Fruit fly (Drosophila melanogaster) S2 (cell line): ENCODE results near the gene CG8117.

Experiments
- CG8478 ChIP-seq: fragments of >200 bp; optimal IDR thresholded peaks from 2 replicates; lab custom pipeline; 2018
- CTCF ChIP-seq, 2 experiments: fragments of >200 bp; optimal IDR thresholded peaks; 2 replicates each; lab custom pipeline; 2018

The CG8117 gene

dm6 chrX:15620439-15621227, 23.4 kb upstream of the CG8117 start:
- TF ChIP-seq CG8478 (lab: Kevin White, UChicago) (no peak), CTCF (optimal IDR thresholded peaks at IDR 0.05; lab: Kevin White, UChicago) (no peak)

- TF ChIP-seq CG8478 (lab: Kevin White, UChicago) (no peak), CTCF (optimal IDR thresholded peaks at IDR 0.05; lab: Kevin White, UChicago) (no peak)
These were observed 21.0 kb upstream of the CG8117 start for dm6 chrX:15622970-15623402.

- TF ChIP-seq CTCF (optimal IDR thresholded peaks at IDR 0.05; lab: Kevin White, UChicago) (no peak), CG8478 (lab: Kevin White, UChicago) (no peak)
These were observed 20.2 kb upstream of the CG8117 start for dm6 chrX:15623809-15624208.

dm6 chrX:15626279-15626678, 17.7 kb upstream of the CG8117 start:
- no peak for TF ChIP-seq CTCF (optimal IDR thresholded peaks at IDR 0.05; lab: Kevin White, UChicago)
- no peak for TF ChIP-seq CG8478 (lab: Kevin White, UChicago)

DNA sequence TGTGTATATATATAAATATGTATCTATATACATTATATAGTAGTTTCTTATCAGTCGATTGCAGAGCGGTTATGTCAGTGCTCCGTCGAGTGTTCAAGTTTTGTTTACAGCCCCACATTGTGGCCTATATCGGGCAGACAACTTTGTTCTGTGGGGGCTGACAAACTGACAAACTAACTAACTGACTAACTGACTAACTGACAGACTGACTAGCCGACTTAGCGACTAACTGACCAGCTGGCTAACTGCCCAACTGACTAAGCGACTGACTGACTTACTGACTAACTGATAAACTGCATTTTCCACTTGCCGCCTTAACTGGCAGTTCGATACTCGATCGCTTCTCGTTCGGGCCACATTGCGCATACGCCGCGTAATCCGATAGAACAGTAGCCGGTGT, 14.1 kb upstream of the CG8117 start:
- TF ChIP-seq CG8478 (lab: Kevin White, UChicago), result no peak
- no peak for TF ChIP-seq CTCF (optimal IDR thresholded peaks at IDR 0.05; lab: Kevin White, UChicago)

dm6 chrX:15630815-15631214, 13.2 kb upstream of the CG8117 start:
- TF ChIP-seq CG8478 (lab: Kevin White, UChicago) (no peak), CTCF (optimal IDR thresholded peaks at IDR 0.05; lab: Kevin White, UChicago) (no peak)

DNA sequence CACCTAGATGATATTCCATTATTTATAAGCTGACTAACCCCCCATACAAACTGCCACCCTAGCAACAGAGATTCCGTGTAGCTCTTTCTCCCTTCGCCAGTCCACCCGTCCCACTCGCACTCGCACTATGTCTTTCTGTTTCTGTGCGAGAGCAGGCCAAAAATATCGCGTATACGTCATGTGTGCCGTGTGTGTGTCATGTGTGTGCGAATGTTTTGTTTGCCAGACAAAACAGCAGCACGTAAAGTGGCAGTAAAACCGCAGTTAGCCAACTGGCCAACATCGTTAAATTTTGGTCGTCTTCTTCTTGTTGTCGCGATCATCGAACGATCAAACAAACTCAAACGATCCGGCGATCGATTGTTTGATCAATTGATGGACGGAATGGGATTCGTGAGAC, 12.6 kb upstream of the CG8117 start:
- TF ChIP-seq CG8478 (lab: Kevin White, UChicago) (no peak), CTCF (optimal IDR thresholded peaks at IDR 0.05; lab: Kevin White, UChicago) (no peak)

dm6 chrX:15632669-15633068, 11.4 kb upstream of the CG8117 start:
- no peak for TF ChIP-seq CTCF (optimal IDR thresholded peaks at IDR 0.05; lab: Kevin White, UChicago)
- TF ChIP-seq CG8478 (lab: Kevin White, UChicago), result no peak

dm6 chrX:15633313-15633727, 10.7 kb upstream of the CG8117 start, which contains the start of gene sog:
sog (minus strand) TSS chrX:15633434.
- TF ChIP-seq CG8478 (lab: Kevin White, UChicago) (no peak), CTCF (optimal IDR thresholded peaks at IDR 0.05; lab: Kevin White, UChicago) (no peak)

DNA sequence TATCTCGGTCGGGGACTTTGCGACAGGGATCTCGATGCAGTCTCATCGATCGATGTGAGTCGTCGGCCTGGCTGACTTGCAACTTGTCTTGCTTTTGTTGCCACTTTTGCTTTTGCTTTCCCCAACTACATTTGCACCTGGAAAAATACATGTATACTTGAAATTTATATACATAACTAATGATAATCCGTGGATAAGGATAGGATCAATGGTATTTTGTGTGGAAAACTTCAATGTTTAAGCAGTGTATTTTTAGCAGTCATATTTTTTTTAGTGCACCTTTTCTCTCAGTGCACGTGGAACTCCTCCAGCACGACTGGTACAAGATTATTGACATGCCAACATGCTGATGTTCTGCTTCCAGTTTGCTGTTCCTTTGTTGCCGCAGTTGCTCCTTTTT, 5.0 kb upstream of the CG8117 start:
- no peak for TF ChIP-seq CTCF (optimal IDR thresholded peaks at IDR 0.05; lab: Kevin White, UChicago)
- no peak for TF ChIP-seq CG8478 (lab: Kevin White, UChicago)

DNA sequence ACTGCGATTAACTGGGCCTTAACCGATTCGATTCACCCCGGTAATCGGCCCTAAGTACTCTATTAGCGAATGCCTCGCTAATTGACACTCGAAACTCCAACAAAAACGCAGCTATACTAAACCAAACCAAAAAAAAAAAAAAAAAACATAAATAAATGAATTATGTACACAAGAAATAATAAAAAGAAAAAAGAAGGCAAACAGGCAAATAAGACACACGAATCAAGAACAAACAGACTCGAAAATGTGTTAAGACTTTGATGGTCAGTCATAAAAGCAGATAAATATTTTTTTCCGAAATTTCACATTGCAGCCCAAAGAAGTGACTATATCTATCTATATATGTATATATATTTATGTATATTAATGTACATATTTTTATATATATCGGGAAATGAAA, 4.1 kb upstream of the CG8117 start:
- TF ChIP-seq CTCF (optimal IDR thresholded peaks at IDR 0.05; lab: Kevin White, UChicago) (no peak), CG8478 (lab: Kevin White, UChicago) (no peak)

- TF ChIP-seq CTCF (optimal IDR thresholded peaks at IDR 0.05; lab: Kevin White, UChicago), result no peak
- TF ChIP-seq CG8478 (lab: Kevin White, UChicago), result no peak
These were observed 2.0 kb upstream of the CG8117 start for dm6 chrX:15642056-15642455.

DNA sequence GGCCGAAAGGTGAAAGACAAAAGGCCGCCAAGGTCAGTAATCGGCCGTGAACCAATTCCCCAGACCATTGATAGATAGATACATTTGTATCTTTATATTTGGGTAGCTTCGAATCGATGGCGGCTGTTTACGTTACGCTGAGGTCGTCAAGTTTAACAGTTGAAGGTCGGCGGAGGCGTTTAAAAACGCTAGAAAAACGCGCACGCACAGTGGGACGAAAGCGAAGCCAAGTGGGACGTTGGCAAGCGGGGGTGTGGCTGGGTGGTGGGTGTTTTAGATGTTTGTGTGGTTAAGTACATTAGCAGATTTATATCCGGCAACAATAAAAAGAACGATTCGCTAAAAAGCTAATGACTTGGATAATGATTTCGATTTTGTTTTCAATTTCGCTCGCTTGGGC, 812 bp upstream of the CG8117 start:
- TF ChIP-seq CTCF (optimal IDR thresholded peaks at IDR 0.05; lab: Kevin White, UChicago) (no peak), CG8478 (lab: Kevin White, UChicago) (no peak)

DNA sequence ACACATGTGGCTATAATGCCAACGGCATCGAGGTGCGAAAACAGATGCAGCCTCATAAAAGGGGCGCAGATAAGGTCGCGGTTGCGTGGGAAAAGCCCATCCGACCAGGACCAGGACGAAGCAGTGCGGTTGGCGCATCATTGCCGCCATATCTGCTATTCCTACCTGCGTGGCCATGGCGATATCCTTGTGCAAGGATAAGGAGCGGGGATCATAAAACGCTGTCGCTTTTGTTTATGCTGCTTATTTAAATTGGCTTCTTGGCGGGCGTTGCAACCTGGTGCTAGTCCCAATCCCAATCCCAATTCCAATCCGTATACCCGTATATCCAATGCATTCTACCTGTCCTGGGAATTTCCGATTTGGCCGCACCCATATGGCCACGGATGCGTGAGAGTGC, 2.8 kb downstream of the CG8117 start:
- no peak for TF ChIP-seq CG8478 (lab: Kevin White, UChicago)
- no peak for TF ChIP-seq CTCF (optimal IDR thresholded peaks at IDR 0.05; lab: Kevin White, UChicago)

dm6 chrX:15648180-15648579, 4.2 kb downstream of the CG8117 start:
- TF ChIP-seq CG8478 (lab: Kevin White, UChicago) (no peak), CTCF (optimal IDR thresholded peaks at IDR 0.05; lab: Kevin White, UChicago) (no peak)

dm6 chrX:15649507-15649906, 5.5 kb downstream of the CG8117 start:
- TF ChIP-seq CG8478 (lab: Kevin White, UChicago), result no peak
- TF ChIP-seq CTCF (optimal IDR thresholded peaks at IDR 0.05; lab: Kevin White, UChicago), result no peak
